Fruit fly (Drosophila melanogaster) whole organism, embryonic: Measurements from ENCODE around the gene kay.
A peak's percentile ranks its signal among the peaks of the same experiment; 100 is the strongest.

ENCODE experiments used
- Adf1 ChIP-seq: fragments of 200-800 bp; sonication (Bioruptor generic); IDR thresholded peaks from 2 replicates; pipeline ENCODE4 v1.3.6; 2022; ENCODE audit warnings: missing biosample characterization, missing genetic modification characterization
- Atf6 ChIP-seq: fragments of 200-800 bp; sonication (Bioruptor generic); IDR thresholded peaks from 2 replicates; pipeline ENCODE4 v1.3.6; 2022; ENCODE audit warnings: missing biosample characterization, missing genetic modification characterization
- CG10147 ChIP-seq: fragments of 200-800 bp; sonication (Bioruptor generic); optimal IDR thresholded peaks from 2 replicates; lab custom pipeline; 2019; ENCODE audit warnings: missing biosample characterization, mild to moderate bottlenecking, missing genetic modification characterization, moderate library complexity
- CG10979 ChIP-seq: fragments of 200-800 bp; sonication (Bioruptor generic); optimal IDR thresholded peaks from 2 replicates; lab custom pipeline; 2018; ENCODE audit warnings: missing biosample characterization, mild to moderate bottlenecking, missing genetic modification characterization, moderate library complexity
- CG12299 ChIP-seq: fragments of 200-800 bp; sonication (Bioruptor generic); optimal IDR thresholded peaks from 2 replicates; lab custom pipeline; 2018; ENCODE audit warnings: missing biosample characterization, mild to moderate bottlenecking, missing genetic modification characterization
- CG12659 ChIP-seq: fragments of 200-800 bp; sonication (Bioruptor generic); optimal IDR thresholded peaks from 3 replicates; lab custom pipeline; 2017; ENCODE audit warnings: mild to moderate bottlenecking, missing biosample characterization, missing genetic modification reagents, missing genetic modification characterization
- CG12769 ChIP-seq: fragments of 200-800 bp; sonication (Bioruptor generic); optimal IDR thresholded peaks from 2 replicates; lab custom pipeline; 2019; ENCODE audit warnings: missing biosample characterization, mild to moderate bottlenecking, missing genetic modification characterization, moderate library complexity
- CG17829 ChIP-seq: fragments of 200-800 bp; optimal IDR thresholded peaks from 2 replicates; lab custom pipeline; 2019; ENCODE audit warnings: missing biosample characterization, mild to moderate bottlenecking, missing genetic modification characterization, moderate library complexity
- CG31224 ChIP-seq: fragments of 200-800 bp; sonication (Bioruptor generic); IDR thresholded peaks from 2 replicates; pipeline ENCODE4 v1.3.6; 2022; ENCODE audit warnings: missing biosample characterization, missing genetic modification characterization
- CG3847 ChIP-seq: fragments of 200-800 bp; sonication (Bioruptor generic); IDR thresholded peaks from 2 replicates; pipeline ENCODE4 v1.3.6; 2022; ENCODE audit warnings: missing biosample characterization, missing genetic modification characterization
- CG42726 ChIP-seq: fragments of 200-800 bp; sonication (Bioruptor generic); IDR thresholded peaks from 2 replicates; pipeline ENCODE4 v1.3.6; 2022; ENCODE audit warnings: missing biosample characterization, missing genetic modification characterization; ENCODE audit not compliant: partially characterized antibody
- CG8478 ChIP-seq: fragments of >200 bp; optimal IDR thresholded peaks from 2 replicates; lab custom pipeline; 2018
- D ChIP-seq, 2 experiments: fragments of 200-800 bp in 1 of 2; fragments of >200 bp in 1 of 2; sonication (Bioruptor generic) in 1 of 2; optimal IDR thresholded peaks; 2 replicates in 1 of 2; 3 replicates in 1 of 2; lab custom pipeline; 2017; ENCODE audit warnings: mild to moderate bottlenecking in 1 of 2, missing biosample characterization in 1 of 2, missing genetic modification characterization in 1 of 2, missing genetic modification reagents in 1 of 2
- Deaf1 ChIP-seq: fragments of 200-800 bp; optimal IDR thresholded peaks from 3 replicates; lab custom pipeline; 2019; ENCODE audit warnings: missing biosample characterization, mild to moderate bottlenecking, missing genetic modification characterization, moderate library complexity
- Drgx ChIP-seq: fragments of 200-800 bp; sonication (Bioruptor generic); IDR thresholded peaks from 2 replicates; pipeline ENCODE4 v1.3.6; 2022; ENCODE audit warnings: missing biosample characterization, missing genetic modification characterization
- HHEX ChIP-seq: fragments of 200-800 bp; sonication (Bioruptor generic); optimal IDR thresholded peaks from 3 replicates; lab custom pipeline; 2017; ENCODE audit warnings: missing biosample characterization, mild to moderate bottlenecking, missing genetic modification characterization, missing genetic modification reagents
- HLH4C ChIP-seq: fragments of 200-800 bp; sonication (Bioruptor generic); IDR thresholded peaks from 3 replicates; pipeline ENCODE4 v1.3.6; 2022; ENCODE audit warnings: missing biosample characterization, missing genetic modification characterization; ENCODE audit not compliant: partially characterized antibody
- Hr78 ChIP-seq, 2 experiments: fragments of 200-800 bp in 1 of 2; fragments of >200 bp in 1 of 2; sonication (Bioruptor generic) in 1 of 2; optimal IDR thresholded peaks; 2 replicates each; lab custom pipeline; 2017 to 2019; ENCODE audit warnings: missing biosample characterization in 2 of 2, missing genetic modification characterization in 2 of 2, mild to moderate bottlenecking in 1 of 2, moderate library complexity in 1 of 2
- Oaz ChIP-seq: fragments of 200-800 bp; sonication (Bioruptor generic); IDR thresholded peaks from 2 replicates; pipeline ENCODE4 v1.3.6; 2022; ENCODE audit warnings: missing biosample characterization, missing genetic modification characterization
- Ptx1 ChIP-seq: fragments of 200-800 bp; sonication (Bioruptor generic); IDR thresholded peaks from 2 replicates; pipeline ENCODE4 v1.3.6; 2022; ENCODE audit warnings: missing biosample characterization, missing genetic modification characterization
- Rx ChIP-seq: fragments of 200-800 bp; sonication (Bioruptor generic); IDR thresholded peaks from 2 replicates; pipeline ENCODE4 v1.3.6; 2022; ENCODE audit warnings: missing biosample characterization, missing genetic modification characterization
- Stat92E ChIP-seq, 3 experiments: fragments of >200 bp in 2 of 3; fragments of 200-800 bp in 1 of 3; sonication (Bioruptor generic) in 1 of 3; optimal IDR thresholded peaks; 2 replicates each; lab custom pipeline; 2017 to 2019; ENCODE audit warnings: missing biosample characterization in 3 of 3, missing genetic modification characterization in 3 of 3, mild to moderate bottlenecking in 1 of 3, moderate library complexity in 1 of 3
- Vsx1 ChIP-seq: fragments of 200-800 bp; sonication (Bioruptor generic); optimal IDR thresholded peaks from 2 replicates; lab custom pipeline; 2017; ENCODE audit warnings: missing biosample characterization, mild to moderate bottlenecking, missing genetic modification characterization, missing genetic modification reagents
- ara ChIP-seq: fragments of 200-800 bp; sonication (Bioruptor generic); IDR thresholded peaks from 2 replicates; pipeline ENCODE4 v1.3.6; 2022; ENCODE audit warnings: missing biosample characterization, missing genetic modification characterization
- bbx ChIP-seq: fragments of 200-800 bp; sonication (Bioruptor generic); IDR thresholded peaks from 2 replicates; pipeline ENCODE4 v1.3.6; 2022; ENCODE audit warnings: missing biosample characterization, missing genetic modification characterization; ENCODE audit not compliant: partially characterized antibody
- bsh ChIP-seq, 2 experiments: fragments of 200-800 bp; sonication (Bioruptor generic); optimal IDR thresholded peaks; 2 replicates each; lab custom pipeline; 2017 to 2018; ENCODE audit warnings: mild to moderate bottlenecking in 2 of 2, missing biosample characterization in 2 of 2, missing genetic modification characterization in 2 of 2, moderate library complexity in 1 of 2
- chinmo ChIP-seq: fragments of 200-800 bp; sonication (Bioruptor generic); IDR thresholded peaks from 4 replicates; pipeline ENCODE4 v1.3.6; 2022; ENCODE audit warnings: missing biosample characterization, missing genetic modification characterization; ENCODE audit not compliant: partially characterized antibody
- ci ChIP-seq: fragments of 200-800 bp; sonication (Bioruptor generic); IDR thresholded peaks from 3 replicates; pipeline ENCODE4 v1.3.6; 2022; ENCODE audit warnings: missing biosample characterization, missing genetic modification characterization
- corto ChIP-seq: fragments of 200-800 bp; sonication (Bioruptor generic); optimal IDR thresholded peaks from 2 replicates; lab custom pipeline; 2016; ENCODE audit warnings: missing biosample characterization, mild to moderate bottlenecking, missing genetic modification characterization, moderate library complexity
- en ChIP-seq: fragments of 200-800 bp; sonication (Bioruptor generic); optimal IDR thresholded peaks from 2 replicates; lab custom pipeline; 2016; ENCODE audit warnings: missing biosample characterization, missing genetic modification characterization
- lab ChIP-seq: fragments of 200-800 bp; sonication (Bioruptor generic); optimal IDR thresholded peaks from 3 replicates; lab custom pipeline; 2017; ENCODE audit warnings: missing biosample characterization, missing genetic modification characterization, mild to moderate bottlenecking, moderate library complexity, missing genetic modification reagents
- mld ChIP-seq: fragments of 200-800 bp; sonication (Bioruptor generic); IDR thresholded peaks from 3 replicates; pipeline ENCODE4 v1.3.6; 2022; ENCODE audit warnings: missing biosample characterization, missing genetic modification characterization; ENCODE audit not compliant: partially characterized antibody
- run ChIP-seq: fragments of 200-800 bp; sonication (Bioruptor generic); optimal IDR thresholded peaks from 3 replicates; lab custom pipeline; 2018; ENCODE audit warnings: missing biosample characterization, mild to moderate bottlenecking, missing genetic modification characterization
- scrt ChIP-seq: fragments of 200-800 bp; sonication (Bioruptor generic); optimal IDR thresholded peaks from 2 replicates; lab custom pipeline; 2018; ENCODE audit warnings: missing biosample characterization, mild to moderate bottlenecking, missing genetic modification characterization, moderate library complexity
- sens ChIP-seq: fragments of 200-800 bp; sonication (Bioruptor generic); peaks from one replicate; lab custom pipeline; 2016; ENCODE audit warnings: missing biosample characterization, missing genetic modification characterization
- sens-2 ChIP-seq: fragments of 200-800 bp; sonication (Bioruptor generic); IDR thresholded peaks from 2 replicates; pipeline ENCODE4 v1.3.6; 2022; ENCODE audit warnings: missing biosample characterization, missing genetic modification characterization
- sob ChIP-seq: fragments of 200-800 bp; sonication (Bioruptor generic); IDR thresholded peaks from 2 replicates; pipeline ENCODE4 v1.3.6; 2022; ENCODE audit warnings: missing biosample characterization, missing genetic modification characterization
- sr ChIP-seq: fragments of 200-800 bp; sonication (Bioruptor generic); IDR thresholded peaks from 3 replicates; pipeline ENCODE4 v1.3.6; 2022; ENCODE audit warnings: missing biosample characterization, missing genetic modification characterization
- vvl ChIP-seq: fragments of 200-800 bp; sonication (Bioruptor generic); IDR thresholded peaks from 2 replicates; pipeline ENCODE4 v1.3.6; 2022; ENCODE audit warnings: missing biosample characterization, missing genetic modification characterization
- z ChIP-seq: fragments of 200-800 bp; sonication (Bioruptor generic); IDR thresholded peaks from 3 replicates; pipeline ENCODE4 v1.3.6; 2022; ENCODE audit warnings: missing biosample characterization, missing genetic modification characterization
- zf30C ChIP-seq: fragments of 200-800 bp; sonication (Bioruptor generic); optimal IDR thresholded peaks from 3 replicates; lab custom pipeline; 2018; ENCODE audit warnings: missing biosample characterization, mild to moderate bottlenecking, missing genetic modification characterization
- zfh1 ChIP-seq: fragments of 200-800 bp; sonication (Bioruptor generic); IDR thresholded peaks from 3 replicates; pipeline ENCODE4 v1.3.6; 2022; ENCODE audit warnings: missing biosample characterization, missing genetic modification characterization

The kay gene

dm6 chr3R:29837771-29838170, 72.0 kb downstream of the kay start:
- TF ChIP-seq Drgx (GFP tag; lab: Robert Waterston, UW) (peak; percentile 59), CG12659 (no peak), bsh (GFP tag; optimal IDR thresholded peaks at IDR 0.05; lab: Kevin White, UChicago) (no peak), vvl (GFP tag; lab: Robert Waterston, UW) (peak; percentile 56; the same call in 1 of the 2 replicates)

- TF ChIP-seq CG10979 (peak; percentile 0), ara (no peak)
Observed at dm6 chr3R:29838751-29839150, 73.0 kb downstream of the kay start.

- TF ChIP-seq sens (GFP tag; lab: Kevin White, UChicago), result no peak
Observed at dm6 chr3R:29839707-29840311, 74.0 kb downstream of the kay start.

DNA sequence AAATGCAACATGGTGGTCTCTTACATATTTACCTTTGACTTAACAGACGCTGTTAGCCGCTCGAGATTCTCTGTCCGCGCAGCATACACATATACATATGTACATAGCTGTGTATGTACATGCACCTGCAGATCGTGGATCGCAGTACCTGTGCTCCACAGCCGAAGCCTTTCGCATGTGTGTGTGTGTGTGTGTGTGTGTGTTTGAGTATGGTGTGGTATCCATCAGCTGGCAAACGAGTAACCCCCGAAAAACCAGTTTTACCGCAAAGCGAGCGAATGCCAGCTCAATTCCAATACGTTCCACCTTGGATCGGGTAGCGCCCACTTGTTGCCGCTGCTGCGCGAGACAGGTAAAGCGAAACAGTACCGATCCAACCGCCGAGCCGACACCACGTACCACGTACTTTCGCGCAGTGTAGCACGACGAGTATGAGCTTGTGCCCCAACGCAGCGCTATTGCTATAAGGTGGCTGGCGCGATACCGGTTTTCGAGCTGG, 75.5 kb downstream of the kay start, which contains the start of gene Cad99C:
TSS of gene Cad99C (plus strand) at position 365 of the 499 bp plus-strand sequence.
- no peak for TF ChIP-seq CG10147 (GFP tag; lab: Kevin White, UChicago)
- TF ChIP-seq Deaf1 (tag; lab: Kevin White, UChicago), result peak; percentile 90
- no peak for TF ChIP-seq CG8478
- TF ChIP-seq Rx, result no peak
- TF ChIP-seq Oaz (GFP tag; lab: Robert Waterston, UW), result no peak
- TF ChIP-seq chinmo (GFP tag; lab: Robert Waterston, UW), result peak; percentile 98
- TF ChIP-seq bbx (GFP tag; lab: Robert Waterston, UW), result peak; percentile 57
- no peak for TF ChIP-seq HLH4C (GFP tag; lab: Robert Waterston, UW)
- 0 out of 3 replicates have a peak, but pooled peaks have one; percentile 16 for TF ChIP-seq zfh1 (GFP tag; lab: Robert Waterston, UW)
- TF ChIP-seq mld (GFP tag; lab: Robert Waterston, UW), result 0 out of 3 replicates have a peak, but pooled peaks have one; percentile 33
- TF ChIP-seq Adf1 (GFP tag; lab: Robert Waterston, UW), result peak; percentile 36; the same call in 1 of the 2 replicates
- TF ChIP-seq CG10979, result no peak
- TF ChIP-seq zf30C (GFP tag; lab: Kevin White, UChicago), result peak; percentile 74
- TF ChIP-seq ci (GFP tag; lab: Robert Waterston, UW), result peak; percentile 24; the same call in 1 of the 3 replicates
- TF ChIP-seq HHEX (GFP tag; lab: Kevin White, UChicago), result peak; percentile 31
- TF ChIP-seq Stat92E (GFP tag; optimal IDR thresholded peaks at IDR 0.05; lab: Kevin White, UChicago), result peak in 1 of 3 experiments; percentile 76
- TF ChIP-seq corto (GFP tag; lab: Kevin White, UChicago), result no peak
- no peak for TF ChIP-seq sens-2 (GFP tag; lab: Robert Waterston, UW)
- TF ChIP-seq run (tag; lab: Kevin White, UChicago), result no peak
- peak; percentile 51 for TF ChIP-seq Vsx1 (GFP tag; lab: Kevin White, UChicago)
- peak; percentile 14 for TF ChIP-seq CG17829 (tag; lab: Kevin White, UChicago)
- peak; percentile 31 for TF ChIP-seq lab (GFP tag; lab: Kevin White, UChicago)
- TF ChIP-seq CG3847 (GFP tag; lab: Robert Waterston, UW), result 0 out of 2 replicates have a peak, but pooled peaks have one; percentile 15
- TF ChIP-seq scrt (GFP tag; lab: Kevin White, UChicago), result no peak
- TF ChIP-seq CG12299 (tag; lab: Kevin White, UChicago), result no peak
- peak; percentile 50 for TF ChIP-seq CG12769
- no peak for TF ChIP-seq en (GFP tag; lab: Kevin White, UChicago)
- peak; percentile 49; the same call in 1 of the 3 replicates for TF ChIP-seq z
- 0 out of 2 replicates have a peak, but pooled peaks have one; percentile 9 for TF ChIP-seq CG42726
- no peak for TF ChIP-seq Ptx1 (GFP tag; lab: Robert Waterston, UW)
- TF ChIP-seq sr, result peak; percentile 71; the same call in 2 of the 3 replicates
- peak in 1 of 2 experiments; percentile 27 for TF ChIP-seq Hr78 (GFP tag; optimal IDR thresholded peaks at IDR 0.05; lab: Kevin White, UChicago)
- TF ChIP-seq CG31224 (GFP tag; lab: Robert Waterston, UW), result 0 out of 2 replicates have a peak, but pooled peaks have one; percentile 15
- peak; percentile 68 for TF ChIP-seq D (optimal IDR thresholded peaks at IDR 0.05; lab: Kevin White, UChicago)
- TF ChIP-seq D (GFP tag; optimal IDR thresholded peaks at IDR 0.05; lab: Kevin White, UChicago), result no peak
- TF ChIP-seq sob (GFP tag; lab: Robert Waterston, UW), result peak; percentile 36; the same call in 1 of the 2 replicates
- TF ChIP-seq Atf6, result 0 out of 2 replicates have a peak, but pooled peaks have one; percentile 29
